Worm (Caenorhabditis elegans): ENCODE results near the gene F16B4.4.

DNA sequence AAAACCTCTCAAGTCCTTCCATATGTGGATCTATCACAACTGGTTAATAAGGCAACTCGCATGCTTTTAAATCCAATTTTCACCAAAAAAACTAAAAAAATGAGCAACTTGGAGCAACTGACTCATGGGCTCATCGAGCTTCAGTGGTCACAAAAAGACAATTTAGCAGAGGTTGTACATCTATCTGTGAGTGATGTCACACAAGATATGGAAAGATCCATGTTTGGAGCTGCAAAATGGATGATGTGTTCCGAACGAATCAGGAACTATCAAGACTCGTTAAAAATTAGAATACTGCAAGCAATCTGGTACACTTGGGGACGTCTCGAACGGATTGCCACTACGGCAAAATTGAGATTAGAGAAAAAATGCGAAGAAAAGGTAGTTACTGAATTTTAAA lies 17.8 kb downstream of the F16B4.4 start:
- TF ChIP-seq dpl-1 (GFP tag; optimal IDR thresholded peaks at IDR 0.05) (no peak), nhr-11 (tag; optimal IDR thresholded peaks at IDR 0.05) (no peak), ztf-4 (tag; optimal IDR thresholded peaks at IDR 0.05) (no peak)

All from whole organism, L1 larva.